Fruit fly (Drosophila melanogaster) whole organism, embryonic: ENCODE data around the gene a5.
A peak's percentile ranks its signal among the peaks of the same experiment; 100 is the strongest.

Experiments used
- Asciz ChIP-seq: fragments of 200-800 bp; sonication (Bioruptor generic); optimal IDR thresholded peaks from 2 replicates; lab custom pipeline; 2017; ENCODE audit warnings: missing biosample characterization, mild to moderate bottlenecking, missing genetic modification characterization, missing genetic modification reagents
- CG11085 ChIP-seq: fragments of 200-800 bp; sonication (Bioruptor generic); IDR thresholded peaks from 2 replicates; pipeline ENCODE4 v1.3.6; 2022; ENCODE audit warnings: missing biosample characterization, missing genetic modification characterization
- CG1233 ChIP-seq: fragments of 200-800 bp; sonication (Bioruptor generic); optimal IDR thresholded peaks from 4 replicates; lab custom pipeline; 2018; ENCODE audit warnings: missing biosample characterization, mild to moderate bottlenecking, missing genetic modification characterization
- CG12391 ChIP-seq: fragments of 200-800 bp; sonication (Bioruptor generic); optimal IDR thresholded peaks from 3 replicates; lab custom pipeline; 2018; ENCODE audit warnings: missing biosample characterization, mild to moderate bottlenecking, missing genetic modification characterization, moderate library complexity
- CG12769 ChIP-seq: fragments of 200-800 bp; sonication (Bioruptor generic); optimal IDR thresholded peaks from 2 replicates; lab custom pipeline; 2019; ENCODE audit warnings: missing biosample characterization, mild to moderate bottlenecking, missing genetic modification characterization, moderate library complexity
- CG12942 ChIP-seq: fragments of 200-800 bp; sonication (Bioruptor generic); optimal IDR thresholded peaks from 3 replicates; lab custom pipeline; 2016; ENCODE audit warnings: missing biosample characterization, missing genetic modification characterization
- CG13123 ChIP-seq: fragments of 200-800 bp; sonication (Bioruptor generic); optimal IDR thresholded peaks from 2 replicates; lab custom pipeline; 2016; ENCODE audit warnings: missing biosample characterization, missing genetic modification characterization
- CG15696 ChIP-seq: fragments of 200-800 bp; sonication (Bioruptor generic); optimal IDR thresholded peaks from 2 replicates; lab custom pipeline; 2019; ENCODE audit warnings: missing biosample characterization, mild to moderate bottlenecking, missing genetic modification characterization, moderate library complexity
- CG1602 ChIP-seq: fragments of 200-800 bp; sonication (Bioruptor generic); optimal IDR thresholded peaks from 3 replicates; lab custom pipeline; 2016; ENCODE audit warnings: missing biosample characterization, missing genetic modification characterization
- CG17359 ChIP-seq: fragments of 200-800 bp; sonication (Bioruptor generic); optimal IDR thresholded peaks from 3 replicates; lab custom pipeline; 2018; ENCODE audit warnings: missing biosample characterization, mild to moderate bottlenecking, missing genetic modification characterization, moderate library complexity
- CG17568 ChIP-seq: fragments of 200-800 bp; sonication (Bioruptor generic); optimal IDR thresholded peaks from 2 replicates; lab custom pipeline; 2018; ENCODE audit warnings: missing biosample characterization, mild to moderate bottlenecking, missing genetic modification characterization, moderate library complexity
- CG1792 ChIP-seq: fragments of 200-800 bp; sonication (Bioruptor generic); optimal IDR thresholded peaks from 2 replicates; lab custom pipeline; 2016; ENCODE audit warnings: missing biosample characterization, missing genetic modification characterization
- CG18476 ChIP-seq: fragments of 200-800 bp; sonication (Bioruptor generic); optimal IDR thresholded peaks from 2 replicates; lab custom pipeline; 2016; ENCODE audit warnings: missing biosample characterization, mild to moderate bottlenecking, missing genetic modification characterization
- CG2116 ChIP-seq: fragments of 200-800 bp; sonication (Bioruptor generic); optimal IDR thresholded peaks from 3 replicates; lab custom pipeline; 2018; ENCODE audit warnings: missing biosample characterization, mild to moderate bottlenecking, missing genetic modification characterization
- CG6175 ChIP-seq: fragments of 200-800 bp; sonication (Bioruptor generic); IDR thresholded peaks from 3 replicates; pipeline ENCODE4 v1.3.6; 2022; ENCODE audit warnings: missing biosample characterization, missing genetic modification characterization
- CG6813 ChIP-seq: fragments of 200-800 bp; sonication (Bioruptor generic); optimal IDR thresholded peaks from 2 replicates; lab custom pipeline; 2017; ENCODE audit warnings: missing biosample characterization, missing genetic modification characterization, mild to moderate bottlenecking, moderate library complexity, missing genetic modification reagents
- CG7357 ChIP-seq: fragments of 200-800 bp; sonication (Bioruptor generic); IDR thresholded peaks from 3 replicates; pipeline ENCODE4 v1.3.6; 2022; ENCODE audit warnings: missing biosample characterization, missing genetic modification characterization
- CG7928 ChIP-seq: fragments of 200-800 bp; sonication (Bioruptor generic); optimal IDR thresholded peaks from 2 replicates; lab custom pipeline; 2017; ENCODE audit warnings: missing biosample characterization, mild to moderate bottlenecking, missing genetic modification characterization
- CHES-1-like ChIP-seq: fragments of 200-800 bp; sonication (Bioruptor generic); optimal IDR thresholded peaks from 2 replicates; lab custom pipeline; 2016; ENCODE audit warnings: missing biosample characterization, missing genetic modification characterization
- CkIIα-i1 ChIP-seq: fragments of 200-800 bp; sonication (Bioruptor generic); IDR thresholded peaks from 2 replicates; pipeline ENCODE4 v1.3.6; 2022; ENCODE audit warnings: missing biosample characterization, missing genetic modification characterization
- CoRest ChIP-seq: fragments of 200-800 bp; sonication (Bioruptor generic); optimal IDR thresholded peaks from 3 replicates; lab custom pipeline; 2018; ENCODE audit warnings: missing biosample characterization, mild to moderate bottlenecking, missing genetic modification characterization, moderate library complexity
- Dbx ChIP-seq: fragments of 200-800 bp; sonication (Bioruptor generic); IDR thresholded peaks from 3 replicates; pipeline ENCODE4 v1.3.6; 2022; ENCODE audit warnings: missing biosample characterization, missing genetic modification characterization
- Dfd ChIP-seq, 2 experiments: fragments of >200 bp; optimal IDR thresholded peaks; 2 replicates each; lab custom pipeline; 2017; ENCODE audit warnings: missing biosample characterization in 2 of 2, missing genetic modification characterization in 2 of 2
- Doc3 ChIP-seq: fragments of 200-800 bp; sonication (Bioruptor generic); IDR thresholded peaks from 3 replicates; pipeline ENCODE4 v1.3.6; 2022; ENCODE audit warnings: missing biosample characterization, missing genetic modification characterization; ENCODE audit not compliant: partially characterized antibody
- Fer3 ChIP-seq: fragments of 200-800 bp; sonication (Bioruptor generic); optimal IDR thresholded peaks from 2 replicates; lab custom pipeline; 2018; ENCODE audit warnings: missing biosample characterization, mild to moderate bottlenecking, missing genetic modification characterization, moderate library complexity
- H2.0 ChIP-seq: fragments of 200-800 bp; sonication (Bioruptor generic); IDR thresholded peaks from 2 replicates; pipeline ENCODE4 v1.3.6; 2022; ENCODE audit warnings: missing biosample characterization, missing genetic modification characterization
- HLH3B ChIP-seq: fragments of 200-800 bp; sonication (Bioruptor generic); IDR thresholded peaks from 2 replicates; pipeline ENCODE4 v1.3.6; 2022; ENCODE audit warnings: missing biosample characterization, missing genetic modification characterization
- Nf-YB ChIP-seq: fragments of 200-800 bp; sonication (Bioruptor generic); optimal IDR thresholded peaks from 3 replicates; lab custom pipeline; 2019; ENCODE audit warnings: missing biosample characterization, mild to moderate bottlenecking, missing genetic modification characterization, moderate library complexity
- Scr ChIP-seq: fragments of 200-800 bp; sonication (Bioruptor generic); IDR thresholded peaks from 2 replicates; pipeline ENCODE4 v1.3.6; 2022; ENCODE audit warnings: missing biosample characterization, missing genetic modification characterization; ENCODE audit not compliant: partially characterized antibody
- al ChIP-seq: fragments of 200-800 bp; sonication (Bioruptor generic); IDR thresholded peaks from 2 replicates; pipeline ENCODE4 v1.3.6; 2022; ENCODE audit warnings: missing biosample characterization, missing genetic modification characterization
- bcd ChIP-seq: fragments of 200-800 bp; sonication (Bioruptor generic); optimal IDR thresholded peaks from 2 replicates; lab custom pipeline; 2017; ENCODE audit warnings: missing biosample characterization, mild to moderate bottlenecking, missing genetic modification characterization
- cas ChIP-seq: fragments of 200-800 bp; sonication (Bioruptor generic); IDR thresholded peaks from 2 replicates; pipeline ENCODE4 v1.3.6; 2022; ENCODE audit warnings: missing biosample characterization, missing genetic modification characterization
- cwo ChIP-seq: fragments of 200-800 bp; sonication (Bioruptor generic); optimal IDR thresholded peaks from 3 replicates; lab custom pipeline; 2017; ENCODE audit warnings: missing biosample characterization, missing genetic modification characterization, mild to moderate bottlenecking, moderate library complexity, missing genetic modification reagents
- fd64A ChIP-seq: fragments of 200-800 bp; sonication (Bioruptor generic); optimal IDR thresholded peaks from 3 replicates; lab custom pipeline; 2018; ENCODE audit warnings: missing biosample characterization, mild to moderate bottlenecking, missing genetic modification characterization
- gem ChIP-seq: fragments of 200-800 bp; sonication (Bioruptor generic); optimal IDR thresholded peaks from 2 replicates; lab custom pipeline; 2019; ENCODE audit warnings: missing biosample characterization, mild to moderate bottlenecking, missing genetic modification characterization, moderate library complexity
- grau ChIP-seq: fragments of 200-800 bp; optimal IDR thresholded peaks from 3 replicates; lab custom pipeline; 2019; ENCODE audit warnings: missing biosample characterization, mild to moderate bottlenecking, missing genetic modification characterization, moderate library complexity
- gsb-n ChIP-seq: fragments of 200-800 bp; sonication (Bioruptor generic); optimal IDR thresholded peaks from 3 replicates; lab custom pipeline; 2018; ENCODE audit warnings: missing biosample characterization, mild to moderate bottlenecking, missing genetic modification characterization
- h ChIP-seq: fragments of >200 bp; optimal IDR thresholded peaks from 2 replicates; lab custom pipeline; 2017
- hb ChIP-seq: fragments of 200-800 bp; sonication (Bioruptor generic); IDR thresholded peaks from 3 replicates; pipeline ENCODE4 v1.3.6; 2022; ENCODE audit warnings: missing biosample characterization, missing genetic modification characterization; ENCODE audit not compliant: partially characterized antibody
- peb ChIP-seq: fragments of 200-800 bp; sonication (Bioruptor generic); IDR thresholded peaks from 2 replicates; pipeline ENCODE4 v1.3.6; 2022; ENCODE audit warnings: missing biosample characterization, missing genetic modification characterization
- pum ChIP-seq: fragments of 200-800 bp; sonication (Bioruptor generic); optimal IDR thresholded peaks from 2 replicates; lab custom pipeline; 2016; ENCODE audit warnings: missing biosample characterization, missing genetic modification characterization
- pzg ChIP-seq: fragments of 200-800 bp; sonication (Bioruptor generic); optimal IDR thresholded peaks from 3 replicates; lab custom pipeline; 2018; ENCODE audit warnings: missing biosample characterization, mild to moderate bottlenecking, missing genetic modification characterization, moderate library complexity
- row ChIP-seq: fragments of 200-800 bp; sonication (Bioruptor generic); IDR thresholded peaks from 3 replicates; pipeline ENCODE4 v1.3.6; 2022; ENCODE audit warnings: missing biosample characterization, missing genetic modification characterization
- sd ChIP-seq: fragments of 200-800 bp; sonication (Bioruptor generic); optimal IDR thresholded peaks from 3 replicates; lab custom pipeline; 2018; ENCODE audit warnings: missing biosample characterization, mild to moderate bottlenecking, missing genetic modification characterization, moderate library complexity
- stc ChIP-seq: fragments of 200-800 bp; sonication (Bioruptor generic); IDR thresholded peaks from 2 replicates; pipeline ENCODE4 v1.3.6; 2022; ENCODE audit warnings: missing biosample characterization, missing genetic modification characterization
- tna ChIP-seq: fragments of 200-800 bp; sonication (Bioruptor generic); IDR thresholded peaks from 2 replicates; pipeline ENCODE4 v1.3.6; 2022; ENCODE audit warnings: missing biosample characterization, missing genetic modification characterization; ENCODE audit not compliant: partially characterized antibody
- toy ChIP-seq: fragments of 200-800 bp; sonication (Bioruptor generic); IDR thresholded peaks from 2 replicates; pipeline ENCODE4 v1.3.6; 2022; ENCODE audit warnings: missing biosample characterization, missing genetic modification characterization
- wdn ChIP-seq: fragments of 200-800 bp; sonication (Bioruptor generic); IDR thresholded peaks from 2 replicates; pipeline ENCODE4 v1.3.6; 2022; ENCODE audit warnings: missing biosample characterization, missing genetic modification characterization
- zen2 ChIP-seq: fragments of 200-800 bp; sonication (Bioruptor generic); IDR thresholded peaks from 3 replicates; pipeline ENCODE4 v1.3.6; 2022; ENCODE audit warnings: missing biosample characterization, missing genetic modification characterization; ENCODE audit not compliant: partially characterized antibody

The a5 gene

DNA sequence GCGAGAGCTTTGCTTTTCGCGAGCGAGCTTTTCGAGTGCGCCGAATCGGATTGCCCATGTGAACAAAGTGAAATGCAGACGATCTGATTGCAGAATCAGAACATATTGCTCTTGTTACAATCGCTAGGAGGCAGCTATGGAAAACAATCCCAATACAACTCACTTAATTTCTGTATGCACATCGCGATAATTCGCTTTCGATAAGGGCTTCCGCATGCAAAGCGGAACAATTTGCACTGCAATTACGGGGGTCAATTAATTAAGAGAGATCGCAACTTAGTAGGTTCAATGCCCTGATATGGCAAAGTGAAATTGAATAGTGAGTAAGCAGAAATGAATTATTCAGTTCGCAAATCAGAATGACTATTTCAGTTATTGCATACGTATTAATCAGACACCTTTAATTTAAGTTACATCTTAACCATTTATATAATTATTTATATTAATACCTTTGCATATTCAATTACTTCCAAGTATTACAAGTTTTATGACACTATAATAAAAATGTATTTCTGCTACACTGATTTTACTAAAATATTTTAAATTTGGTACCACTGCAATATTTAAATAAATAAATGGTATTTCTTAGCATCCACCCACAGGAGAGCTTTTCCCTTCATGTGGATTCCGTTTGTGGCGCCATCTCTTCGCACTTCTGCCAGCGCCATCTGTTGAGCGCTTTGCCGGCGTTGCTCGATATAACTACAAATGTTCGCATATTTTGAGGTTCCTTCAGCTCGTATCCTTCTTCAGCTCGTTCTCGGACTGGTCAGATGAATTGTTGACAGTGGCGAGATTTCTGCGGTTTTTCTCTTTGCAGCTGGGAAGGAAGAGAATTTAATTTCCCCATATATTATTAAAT, 33.0 kb downstream of the a5 start, which contains the start of gene NLaz (continued):
- no peak for TF ChIP-seq CG1602 (GFP tag; lab: Kevin White, UChicago)
- TF ChIP-seq Dbx (GFP tag; lab: Robert Waterston, UW) = peak; percentile 65; the same call in 1 of the 3 replicates
- TF ChIP-seq CkIIα-i1 (GFP tag; lab: Robert Waterston, UW) = no peak
- no peak for TF ChIP-seq grau (tag; lab: Kevin White, UChicago)
- TF ChIP-seq CG15696 (tag; lab: Kevin White, UChicago) = no peak
- no peak for TF ChIP-seq stc (GFP tag; lab: Robert Waterston, UW)
- TF ChIP-seq CG1233 (GFP tag; lab: Kevin White, UChicago) = no peak
- no peak for TF ChIP-seq CG13123 (GFP tag; lab: Kevin White, UChicago)
- no peak for TF ChIP-seq peb
- no peak for TF ChIP-seq CHES-1-like
- no peak for TF ChIP-seq pzg (GFP tag; lab: Kevin White, UChicago)
- TF ChIP-seq CG11085 (GFP tag; lab: Robert Waterston, UW) = no peak
- no peak for TF ChIP-seq toy (GFP tag; lab: Robert Waterston, UW)
- no peak for TF ChIP-seq al (GFP tag; lab: Robert Waterston, UW)
- no peak for TF ChIP-seq CG12391 (tag; lab: Kevin White, UChicago)
- TF ChIP-seq CG2116 (GFP tag; lab: Kevin White, UChicago) = no peak
- TF ChIP-seq bcd = peak; percentile 35
- TF ChIP-seq hb = no peak
- TF ChIP-seq CG18476 (GFP tag; lab: Kevin White, UChicago) = no peak
- TF ChIP-seq h (lab: Kevin White, UChicago) = no peak
- TF ChIP-seq sd (tag; lab: Kevin White, UChicago) = no peak
- peak; percentile 69 for TF ChIP-seq H2.0 (GFP tag; lab: Robert Waterston, UW)
- TF ChIP-seq CG12769 (tag; lab: Kevin White, UChicago) = no peak
- no peak for TF ChIP-seq wdn
- no peak for TF ChIP-seq Doc3 (GFP tag; lab: Robert Waterston, UW)
- no peak for TF ChIP-seq Fer3 (tag; lab: Kevin White, UChicago)
- TF ChIP-seq CG1792 (GFP tag; lab: Kevin White, UChicago) = no peak
- TF ChIP-seq CG17568 (GFP tag; lab: Kevin White, UChicago) = no peak
- no peak for TF ChIP-seq Scr (GFP tag; lab: Robert Waterston, UW)
- TF ChIP-seq Nf-YB = no peak
- TF ChIP-seq Asciz (GFP tag; lab: Kevin White, UChicago) = no peak
- no peak for TF ChIP-seq CG6813
- TF ChIP-seq HLH3B (GFP tag; lab: Robert Waterston, UW) = peak; percentile 56; the same call in 1 of the 2 replicates
- TF ChIP-seq CG6175 (GFP tag; lab: Robert Waterston, UW) = no peak
- peak; percentile 19 for TF ChIP-seq CoRest
- no peak for TF ChIP-seq CG7357
- no peak for TF ChIP-seq cwo (GFP tag; lab: Kevin White, UChicago)
- peak; percentile 12 for TF ChIP-seq gem (tag; lab: Kevin White, UChicago)
- TF ChIP-seq fd64A (GFP tag; lab: Kevin White, UChicago) = no peak
- no peak for TF ChIP-seq tna (GFP tag; lab: Robert Waterston, UW)
- TF ChIP-seq pum (GFP tag; lab: Kevin White, UChicago) = peak; percentile 9
- peak; percentile 1 for TF ChIP-seq CG17359
- TF ChIP-seq row (GFP tag; lab: Robert Waterston, UW) = no peak
- no peak for TF ChIP-seq Dfd (GFP tag; optimal IDR thresholded peaks at IDR 0.05; lab: Kevin White, UChicago)
- no peak for TF ChIP-seq zen2 (GFP tag; lab: Robert Waterston, UW)
- TF ChIP-seq cas (GFP tag; lab: Robert Waterston, UW) = no peak
- TF ChIP-seq CG7928 (GFP tag; lab: Kevin White, UChicago) = no peak
- TF ChIP-seq gsb-n (tag; lab: Kevin White, UChicago) = no peak
- TF ChIP-seq CG12942 (GFP tag; lab: Kevin White, UChicago) = no peak
